Worm (Caenorhabditis elegans) whole organism, mixed stage, embryonic: Measurements from ENCODE around the gene T26C12.1.
"Not testable (repeated sequence)": the region's sequence is repeated elsewhere in the genome, so short reads cannot be mapped to it uniquely, and the experiment has no call there.

Experiments
- drap-1 ChIP-seq: fragments of 200-800 bp; sonication (Bioruptor generic); optimal IDR thresholded peaks from 3 replicates; lab custom pipeline; 2018; ENCODE audit warnings: mild to moderate bottlenecking, missing genetic modification characterization, missing compliant biosample characterization
- lin-13 ChIP-seq: fragments of 150-350 bp; optimal IDR thresholded peaks from 2 replicates; lab custom pipeline; 2014; ENCODE audit warnings: missing biosample characterization, missing genetic modification characterization
- lsy-2 ChIP-seq: fragments of 150-350 bp; optimal IDR thresholded peaks from 2 replicates; lab custom pipeline; 2014; ENCODE audit warnings: missing biosample characterization, missing genetic modification characterization
- mab-5 ChIP-seq: fragments of 150-350 bp; optimal IDR thresholded peaks from 2 replicates; lab custom pipeline; 2014; ENCODE audit warnings: missing biosample characterization, missing genetic modification characterization
- unc-62 ChIP-seq: fragments of 150-350 bp; optimal IDR thresholded peaks from 2 replicates; lab custom pipeline; 2014; ENCODE audit warnings: missing biosample characterization, missing genetic modification reagents, missing genetic modification characterization
- ztf-11 ChIP-seq: fragments of 150-350 bp; optimal IDR thresholded peaks from 2 replicates; lab custom pipeline; 2014; ENCODE audit warnings: missing biosample characterization, missing genetic modification characterization

DNA sequence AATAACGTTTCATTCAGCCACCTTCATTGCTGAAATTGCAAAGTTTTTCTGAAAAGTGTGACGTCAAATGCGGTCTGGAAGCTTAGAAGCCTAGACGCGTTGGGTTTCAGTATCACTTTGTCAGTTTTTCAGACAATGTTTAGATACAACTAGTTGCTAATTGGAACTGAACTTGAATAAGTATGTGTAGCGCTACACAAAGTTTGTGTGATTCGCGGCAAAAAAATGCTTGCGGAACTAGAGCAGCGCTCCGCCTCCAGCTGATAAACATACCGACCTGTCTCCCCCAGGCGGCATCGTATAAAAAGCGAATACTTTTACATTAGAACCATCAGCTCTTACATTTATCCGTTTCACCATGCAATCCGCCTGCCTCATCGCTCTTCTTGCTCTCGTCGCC is 43.3 kb downstream of the T26C12.1 start, which contains the start of gene W08E12.4:
- not testable (repeated sequence) for TF ChIP-seq drap-1 (GFP tag; lab: Kevin White, UChicago); lsy-2 (tag; lab: Kevin White, UChicago); mab-5 (tag; lab: Kevin White, UChicago); lin-13; unc-62; ztf-11
